Fruit fly (Drosophila melanogaster): ENCODE data around the gene CG1113.

DNA sequence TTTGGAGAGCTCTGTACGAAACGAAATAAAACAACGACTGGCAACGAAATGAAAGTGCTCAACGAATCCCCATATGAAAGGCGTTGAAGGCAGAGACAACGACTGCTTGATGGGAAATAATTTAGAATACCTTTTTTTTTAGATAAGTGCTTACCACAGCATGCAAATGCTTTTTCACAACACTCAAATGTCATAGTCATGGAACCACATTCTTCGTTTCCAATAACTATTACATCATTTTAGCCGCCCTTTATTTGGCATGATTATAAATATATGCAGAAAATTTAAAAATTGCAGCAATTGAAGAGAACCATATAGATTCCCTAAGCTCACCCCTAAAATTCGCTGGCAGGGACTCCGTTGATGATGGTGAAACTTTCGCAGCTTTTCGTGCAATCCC lies 24.8 kb downstream of the CG1113 start, which contains the start of gene CG31538:
- TF ChIP-seq Dll (optimal IDR thresholded peaks at IDR 0.05) (no peak), psq (optimal IDR thresholded peaks at IDR 0.05) (no peak), EcR (GFP tag; optimal IDR thresholded peaks at IDR 0.05) (no peak), pan (optimal IDR thresholded peaks at IDR 0.05) (no peak)

All from whole organism.